In genomic region chr3L:20582354-20582753, dm6 we compare ENCODE assay signal across 1 fruit fly cellular context.
TF ChIP-seq lines count a peak whose summit lies in the region.

No protein-coding gene starts in this region.

TF ChIP-seq in whole organism, prepupa, 60 proteins besides CTCF, POLR2A, EP300 and RAD21 (continued from another document):
- TF ChIP-seq CG11294 (GFP tag; IDR thresholded peaks at IDR 0.05; lab: Robert Waterston, UW) (no peak), net (GFP tag; optimal IDR thresholded peaks at IDR 0.05; lab: Kevin White, UChicago) (peak; percentile 20), CG6808 (GFP tag; optimal IDR thresholded peaks at IDR 0.05; lab: Kevin White, UChicago) (peak; percentile 73), fkh (GFP tag; optimal IDR thresholded peaks at IDR 0.05; lab: Kevin White, UChicago) (no peak), CG9139 (GFP tag; optimal IDR thresholded peaks at IDR 0.05; lab: Kevin White, UChicago) (peak; percentile 22), CG31627 (GFP tag; optimal IDR thresholded peaks at IDR 0.05; lab: Kevin White, UChicago) (no peak), salr (GFP tag; optimal IDR thresholded peaks at IDR 0.05; lab: Kevin White, UChicago) (peak; percentile 9 to 34), Hr39 (GFP tag; optimal IDR thresholded peaks at IDR 0.05; lab: Kevin White, UChicago) (peak; percentile 2), Sox14 (GFP tag; optimal IDR thresholded peaks at IDR 0.05; lab: Kevin White, UChicago) (peak; percentile 48), CG11902 (GFP tag; optimal IDR thresholded peaks at IDR 0.05; lab: Kevin White, UChicago) (no peak), dsx (GFP tag; optimal IDR thresholded peaks at IDR 0.05; lab: Kevin White, UChicago; ENCODE audit: poor library complexity, severe bottlenecking) (peak; percentile 69), acj6 (GFP tag; optimal IDR thresholded peaks at IDR 0.05; lab: Kevin White, UChicago) (peak; percentile 50), achi (GFP tag; optimal IDR thresholded peaks at IDR 0.05; lab: Kevin White, UChicago) (peak; percentile 31), spab (GFP tag; optimal IDR thresholded peaks at IDR 0.05; lab: Kevin White, UChicago) (peak; percentile 63), Met (GFP tag; optimal IDR thresholded peaks at IDR 0.05; lab: Kevin White, UChicago) (peak; percentile 42), pdm3 (GFP tag; optimal IDR thresholded peaks at IDR 0.05; lab: Kevin White, UChicago) (peak; percentile 44), CG8119 (GFP tag; IDR thresholded peaks at IDR 0.05; lab: Robert Waterston, UW) (no peak), ss (GFP tag; optimal IDR thresholded peaks at IDR 0.05; lab: Kevin White, UChicago) (peak; percentile 66 to 70), CG11762 (GFP tag; optimal IDR thresholded peaks at IDR 0.05; lab: Kevin White, UChicago; ENCODE audit: insufficient read depth) (peak; percentile 8), Smox (GFP tag; optimal IDR thresholded peaks at IDR 0.05; lab: Kevin White, UChicago) (peak; percentile 11), svp (GFP tag; lab: Kevin White, UChicago) (peak; percentile 65), cyc (GFP tag; optimal IDR thresholded peaks at IDR 0.05; lab: Kevin White, UChicago) (peak; percentile 18), CG8632 (GFP tag; optimal IDR thresholded peaks at IDR 0.05; lab: Kevin White, UChicago) (peak; percentile 8)
